Worm (Caenorhabditis elegans) whole organism, L2 larva: ENCODE results near the gene C46A5.6.

Experiments used
- R02D3.7 ChIP-seq: fragments of 150-350 bp; optimal IDR thresholded peaks from 2 replicates; lab custom pipeline; 2014; ENCODE audit warnings: missing biosample characterization, missing genetic modification characterization
- elt-3 ChIP-seq: sonication (generic microtip); optimal IDR thresholded peaks from 2 replicates; lab custom pipeline; 2017; ENCODE audit warnings: missing biosample characterization, missing genetic modification characterization
- lin-11 ChIP-seq: fragments of 150-350 bp; sonication (generic microtip); optimal IDR thresholded peaks from 2 replicates; lab custom pipeline; 2014; ENCODE audit warnings: missing biosample characterization, missing genetic modification characterization, inconsistent platforms, mixed read lengths
- nhr-129 ChIP-seq: fragments of 150-350 bp; optimal IDR thresholded peaks from 2 replicates; lab custom pipeline; 2014; ENCODE audit warnings: missing biosample characterization, missing genetic modification characterization
- snpc-4 ChIP-seq: fragments of 150-350 bp; optimal IDR thresholded peaks from 2 replicates; lab custom pipeline; 2014; ENCODE audit warnings: missing biosample characterization, missing genetic modification characterization
- zag-1 ChIP-seq: fragments of 150-350 bp; optimal IDR thresholded peaks from 2 replicates; lab custom pipeline; 2014; ENCODE audit warnings: missing biosample characterization, missing genetic modification characterization

ce11 chrIV:7726325-7726724, 37.3 kb downstream of the C46A5.6 start, which contains the start of gene C50F7.5:
- no peak for TF ChIP-seq R02D3.7
- no peak for TF ChIP-seq zag-1 (tag; lab: Kevin White, UChicago)
- no peak for TF ChIP-seq lin-11
- TF ChIP-seq elt-3, result no peak
- no peak for TF ChIP-seq snpc-4
- no peak for TF ChIP-seq nhr-129 (tag; lab: Kevin White, UChicago)
